Worm (Caenorhabditis elegans) whole organism, young adult: Measurements from ENCODE around the gene M02H5.8.

Experiments used
- B0019.2 ChIP-seq: fragments of 200-800 bp; sonication (Bioruptor generic); conservative IDR thresholded peaks from 2 replicates; pipeline ENCODE4 v1.3.6; 2022; ENCODE audit warnings: missing genetic modification reagents, missing genetic modification characterization, missing compliant biosample characterization
- F10E7.11 ChIP-seq: sonication (generic microtip); optimal IDR thresholded peaks from 2 replicates; lab custom pipeline; 2017; ENCODE audit warnings: mild to moderate bottlenecking, missing genetic modification characterization, moderate library complexity, missing compliant biosample characterization
- akir-1 ChIP-seq: fragments of 200-800 bp; sonication (Bioruptor generic); optimal IDR thresholded peaks from 2 replicates; lab custom pipeline; 2018; ENCODE audit warnings: mild to moderate bottlenecking, missing genetic modification characterization, moderate library complexity, missing compliant biosample characterization
- bed-2 ChIP-seq: fragments of 200-800 bp; sonication (Bioruptor generic); IDR thresholded peaks from 2 replicates; pipeline ENCODE4 v1.3.6; 2022; ENCODE audit warnings: missing genetic modification reagents, missing genetic modification characterization, missing compliant biosample characterization
- ceh-40 ChIP-seq: fragments of 200-800 bp; sonication (Bioruptor generic); IDR thresholded peaks from 2 replicates; pipeline ENCODE4 v1.3.6; 2022; ENCODE audit warnings: missing genetic modification characterization, missing compliant biosample characterization
- egl-44 ChIP-seq: fragments of 200-800 bp; sonication (Bioruptor generic); IDR thresholded peaks from 2 replicates; pipeline ENCODE4 v1.3.6; 2022; ENCODE audit warnings: missing genetic modification reagents, missing genetic modification characterization, missing compliant biosample characterization
- hmg-1.2 ChIP-seq: fragments of 200-800 bp; sonication (Bioruptor generic); IDR thresholded peaks from 2 replicates; pipeline ENCODE4 v1.3.6; 2022; ENCODE audit warnings: missing genetic modification reagents, missing genetic modification characterization, missing compliant biosample characterization
- lin-26 ChIP-seq: fragments of 200-800 bp; sonication (Bioruptor generic); IDR thresholded peaks from 2 replicates; pipeline ENCODE4 v1.3.6; 2022; ENCODE audit warnings: missing genetic modification reagents, missing genetic modification characterization, missing compliant biosample characterization
- snpc-4 ChIP-seq, 5 experiments: fragments of 150-350 bp in 1 of 5; sonication (generic microtip) in 4 of 5; optimal IDR thresholded peaks; 2 replicates each; lab custom pipeline; 2014 to 2018; ENCODE audit warnings: missing genetic modification characterization in 5 of 5, missing biosample characterization in 3 of 5, antibody characterized with exemption in 2 of 5, mild to moderate bottlenecking in 2 of 5, missing compliant biosample characterization in 2 of 5, missing genotype in 2 of 5, moderate library complexity in 2 of 5, missing genetic modification reagents in 1 of 5
- zfh-2 ChIP-seq: fragments of 200-800 bp; sonication (Bioruptor generic); conservative IDR thresholded peaks from 2 replicates; pipeline ENCODE4 v1.3.6; 2022; ENCODE audit warnings: missing genetic modification reagents, missing genetic modification characterization, missing compliant biosample characterization

DNA sequence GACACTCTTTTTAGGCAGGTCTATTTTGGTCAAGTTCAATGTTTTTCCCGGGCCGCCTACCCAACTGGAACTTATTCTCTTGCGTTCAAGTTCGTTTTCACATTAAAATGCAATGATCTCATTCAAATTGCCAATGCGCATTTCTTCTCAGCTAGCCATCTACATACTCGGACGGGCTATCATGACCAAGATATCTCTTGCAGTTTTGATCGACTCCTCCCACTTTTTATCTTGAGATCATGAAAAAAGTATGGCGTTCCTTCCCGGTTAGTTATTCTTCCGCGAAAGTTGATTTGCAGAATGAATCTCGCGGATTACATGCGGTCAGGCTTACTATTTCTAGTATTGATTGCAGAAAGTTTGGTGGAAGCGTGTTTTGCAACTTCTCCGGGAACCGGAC, 15.9 kb upstream of the M02H5.8 start, which contains the start of gene B0554.2:
- TF ChIP-seq ceh-40 (GFP tag; lab: Robert Waterston, UW) (no peak), bed-2 (GFP tag; lab: Robert Waterston, UW) (no peak), zfh-2 (GFP tag; lab: Robert Waterston, UW) (no peak), B0019.2 (GFP tag; lab: Robert Waterston, UW) (no peak), lin-26 (no peak), F10E7.11 (no peak), snpc-4 (GFP tag; optimal IDR thresholded peaks at IDR 0.05; lab: Kevin White, UChicago) (no peak), snpc-4 (tag; optimal IDR thresholded peaks at IDR 0.05; lab: Kevin White, UChicago) (no peak), egl-44 (GFP tag; lab: Robert Waterston, UW) (no peak), hmg-1.2 (GFP tag; lab: Robert Waterston, UW) (no peak), akir-1 (GFP tag; lab: Kevin White, UChicago) (no peak)
